Fruit fly (Drosophila melanogaster) whole organism, larva: ENCODE data around the gene Six4.

ENCODE experiments used
- noc ChIP-seq: fragments of 200-800 bp; sonication (Bioruptor generic); optimal IDR thresholded peaks from 3 replicates; lab custom pipeline; 2019; ENCODE audit warnings: missing biosample characterization, mild to moderate bottlenecking, missing genetic modification characterization, moderate library complexity

The Six4 gene

DNA sequence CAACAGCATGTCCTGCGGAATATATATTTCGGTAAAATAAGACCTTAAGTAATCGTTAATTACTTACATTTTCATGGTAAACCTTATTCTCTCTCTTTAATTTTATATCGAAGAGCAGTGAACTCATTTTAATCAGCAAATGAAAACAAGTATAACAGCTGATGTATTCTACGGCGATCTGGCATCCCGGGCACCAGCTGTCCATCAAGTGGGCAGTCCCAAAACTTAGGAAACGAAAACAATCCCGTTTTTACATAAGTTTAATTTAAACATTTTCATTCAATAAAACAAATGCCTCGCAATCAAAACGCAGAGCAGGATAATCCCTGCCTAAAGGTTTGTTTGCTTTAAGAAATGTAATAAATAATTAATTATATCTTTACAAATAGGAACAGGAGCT is 23.2 kb downstream of the Six4 start, which contains the start of the genes CG4074 and CG4186:
TSS of gene CG4074 (minus strand) at position 151 of the 400 bp plus-strand sequence.
TSS of gene CG4186 (plus strand) at position 237 of the 400 bp plus-strand sequence.
- TF ChIP-seq noc (tag; lab: Kevin White, UChicago) = no peak

dm6 chr3L:20767227-20767626 is 25.4 kb downstream of the Six4 start:
- TF ChIP-seq noc (tag; lab: Kevin White, UChicago) = no peak

dm6 chr3L:20761482-20761881 is 31.1 kb downstream of the Six4 start:
- TF ChIP-seq noc (tag; lab: Kevin White, UChicago) = no peak

DNA sequence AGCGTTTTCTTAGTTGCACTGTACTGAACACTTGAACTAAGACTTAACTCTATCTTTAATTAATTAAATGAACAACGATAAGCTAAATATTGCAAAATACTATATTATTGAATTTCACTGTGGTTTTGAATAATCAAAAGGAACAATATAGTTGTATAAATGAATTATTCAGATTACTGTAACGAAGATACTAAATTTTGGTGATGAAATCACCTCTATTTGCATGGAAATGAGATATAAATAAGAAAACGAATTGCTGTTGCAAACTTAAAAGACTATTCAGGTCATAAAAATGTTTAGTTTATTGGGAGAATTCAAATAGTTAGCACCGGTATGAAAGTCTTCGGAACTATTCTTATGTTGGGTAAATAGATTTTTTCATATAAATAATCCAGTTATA is 34.0 kb downstream of the Six4 start, which contains the start of gene CG43251:
TSS of gene CG43251 (plus strand) at position 301 of the 400 bp plus-strand sequence.
- no peak for TF ChIP-seq noc (tag; lab: Kevin White, UChicago)

dm6 chr3L:20755585-20755984 is 37.0 kb downstream of the Six4 start, which contains the start of gene CG33912:
Gene CG33912, minus strand, starts transcription at chr3L:20755685.
- TF ChIP-seq noc (tag; lab: Kevin White, UChicago) = no peak

DNA sequence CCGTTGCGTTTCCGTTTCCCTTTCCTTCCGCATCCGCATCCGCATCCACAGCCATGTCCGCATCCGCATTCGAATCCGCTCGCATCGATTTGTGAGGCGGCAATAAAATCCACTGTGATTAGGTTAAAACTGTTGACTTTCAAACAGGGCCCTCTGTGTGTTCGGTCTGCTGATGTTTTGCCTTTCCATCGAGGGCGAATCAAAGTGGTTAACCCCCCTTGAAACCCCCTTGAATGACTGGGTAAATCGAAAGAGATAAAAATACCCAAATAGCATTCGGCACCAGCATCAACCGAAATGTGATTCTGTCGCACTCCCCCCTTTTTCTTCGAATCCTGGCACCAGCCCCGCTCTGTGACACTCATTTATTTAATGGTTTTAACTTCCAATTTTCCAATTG is 39.6 kb downstream of the Six4 start:
- TF ChIP-seq noc (tag; lab: Kevin White, UChicago) = no peak

dm6 chr3L:20750391-20750790 is 42.2 kb downstream of the Six4 start:
- TF ChIP-seq noc (tag; lab: Kevin White, UChicago) = no peak

DNA sequence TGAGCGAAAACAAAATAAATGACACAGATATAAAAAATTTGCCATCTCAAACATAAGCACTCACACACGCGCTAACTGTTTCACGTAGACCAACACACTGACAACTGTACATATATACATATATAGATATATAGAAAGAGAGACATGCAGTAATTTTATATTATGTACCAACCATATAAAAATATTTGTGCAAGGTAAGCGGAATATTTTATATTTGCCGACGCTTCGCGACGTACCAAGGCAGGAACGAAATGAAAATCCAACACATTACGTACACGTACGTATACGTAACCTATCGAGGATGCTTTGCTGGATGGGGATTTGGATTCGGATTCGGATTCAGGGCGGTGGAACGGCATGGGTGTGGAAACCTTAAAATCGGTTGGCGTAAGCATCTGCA is 44.0 kb downstream of the Six4 start:
- no peak for TF ChIP-seq noc (tag; lab: Kevin White, UChicago)

DNA sequence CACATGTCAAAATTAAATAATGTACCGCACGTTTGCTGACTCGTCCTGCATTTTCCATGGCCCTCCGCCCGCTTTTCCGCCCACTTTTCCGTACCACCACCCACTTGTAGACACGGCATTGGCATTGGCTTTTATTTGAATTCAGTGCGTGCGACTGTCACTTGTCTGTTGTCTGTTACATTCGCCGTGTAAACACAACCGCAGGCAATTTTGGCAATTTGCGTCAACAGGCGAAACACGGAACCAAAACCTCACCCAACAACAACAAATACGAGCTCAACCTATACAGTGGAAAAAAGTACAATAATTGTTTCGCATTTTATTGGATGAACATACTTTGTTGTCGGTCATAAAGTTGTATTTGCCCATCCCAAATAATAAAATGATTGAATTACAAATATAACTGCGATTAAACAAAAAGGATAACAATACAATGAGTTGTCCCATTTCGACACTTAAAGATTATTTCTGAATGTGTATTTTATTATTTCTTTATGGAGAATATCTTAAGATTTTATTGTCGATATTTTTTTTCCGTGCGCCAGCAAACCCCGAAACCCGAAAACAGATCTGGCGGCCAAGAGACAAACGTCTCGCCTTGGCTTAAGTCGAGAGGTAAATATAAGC is 45.2 kb downstream of the Six4 start:
- no peak for TF ChIP-seq noc (tag; lab: Kevin White, UChicago)

dm6 chr3L:20739414-20739813 is 53.2 kb downstream of the Six4 start, which contains the start of gene Gr77a:
Gene Gr77a, minus strand, starts transcription at chr3L:20739430.
- no peak for TF ChIP-seq noc (tag; lab: Kevin White, UChicago)
